Worm (Caenorhabditis elegans) whole organism, L4/young adult: Measurements from ENCODE around the gene mrpl-51.

Experiments
- W03F9.2 ChIP-seq: fragments of 150-350 bp; optimal IDR thresholded peaks from 2 replicates; lab custom pipeline; 2014; ENCODE audit warnings: missing biosample characterization, missing genetic modification characterization
- him-1 ChIP-seq: sonication (generic microtip); optimal IDR thresholded peaks from 2 replicates; lab custom pipeline; 2016; ENCODE audit warnings: missing genotype, missing genetic modification reagents, missing genetic modification characterization, missing compliant biosample characterization

ce11 chrIV:11986407-11986806 lies 44.7 kb upstream of the mrpl-51 start:
- TF ChIP-seq him-1 (no peak), W03F9.2 (tag; lab: Kevin White, UChicago) (no peak)
